Worm (Caenorhabditis elegans): ENCODE measurements around the gene R02F2.10.

Gene R02F2.10

ce11 chrIII:5478011-5478410, at the start of gene R02F2.10:
R02F2.10 (plus strand) TSS chrIII:5478311.
- TF ChIP-seq lin-39 (tag; optimal IDR thresholded peaks at IDR 0.05), result no peak
- TF ChIP-seq dmd-8 (GFP tag; IDR thresholded peaks at IDR 0.05), result no peak
- TF ChIP-seq nhr-10 (tag; optimal IDR thresholded peaks at IDR 0.05), result no peak
- no peak for TF ChIP-seq lim-7 (GFP tag; IDR thresholded peaks at IDR 0.05)
- TF ChIP-seq rbr-2 (tag; optimal IDR thresholded peaks at IDR 0.05), result no peak
- TF ChIP-seq nhr-76 (tag; optimal IDR thresholded peaks at IDR 0.05), result no peak
- TF ChIP-seq D1046.2 (GFP tag; IDR thresholded peaks at IDR 0.05), result no peak
- peak; percentile 48 for TF ChIP-seq aha-1 (tag)

- TF ChIP-seq nhr-77 (tag; optimal IDR thresholded peaks at IDR 0.05) (no peak), ceh-20 (GFP tag; IDR thresholded peaks at IDR 0.05) (no peak), nhr-28 (tag; optimal IDR thresholded peaks at IDR 0.05) (no peak), unc-62 (GFP tag; optimal IDR thresholded peaks at IDR 0.05 in 1 of 2) (peak in 1 of 2 experiments; percentile 37), unc-62 (tag; optimal IDR thresholded peaks at IDR 0.05) (no peak), lin-13 (GFP tag; optimal IDR thresholded peaks at IDR 0.05) (no peak)
Observed at ce11 chrIII:5436306-5436705, 41.8 kb upstream of the R02F2.10 start.

DNA sequence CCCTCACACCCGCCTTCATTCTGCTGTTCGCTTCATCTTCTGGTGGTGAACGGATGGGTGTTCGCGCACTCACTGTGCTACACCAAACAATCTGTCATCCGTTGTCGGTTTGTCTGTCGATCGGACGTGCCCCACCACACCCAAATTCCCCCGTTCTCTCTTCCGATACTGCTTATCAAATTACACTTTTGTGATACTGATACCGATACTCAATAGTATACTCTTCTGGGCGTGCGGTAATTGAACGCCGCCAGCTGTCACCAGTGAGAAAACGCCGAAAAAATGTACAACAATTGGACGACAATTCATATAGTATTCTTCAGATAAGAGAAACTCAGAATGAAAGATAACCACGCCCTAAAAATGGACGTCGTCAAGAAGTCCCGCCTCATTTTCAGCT, 40.0 kb upstream of the R02F2.10 start:
- TF ChIP-seq attf-4 (tag; optimal IDR thresholded peaks at IDR 0.05), result no peak
- no peak for TF ChIP-seq sdz-12 (GFP tag; optimal IDR thresholded peaks at IDR 0.05)
- no peak for TF ChIP-seq lin-1 (GFP tag; IDR thresholded peaks at IDR 0.05)
- peak; percentile 58 for TF ChIP-seq hlh-11 (tag; optimal IDR thresholded peaks at IDR 0.05)
- peak; percentile 55 for TF ChIP-seq dmd-6 (GFP tag; IDR thresholded peaks at IDR 0.05)
- no peak for TF ChIP-seq ctbp-1 (GFP tag; IDR thresholded peaks at IDR 0.05)
- TF ChIP-seq nhr-28 (tag; optimal IDR thresholded peaks at IDR 0.05), result peak; percentile 19
- TF ChIP-seq pqm-1 (tag; optimal IDR thresholded peaks at IDR 0.05), result peak; percentile 31

DNA sequence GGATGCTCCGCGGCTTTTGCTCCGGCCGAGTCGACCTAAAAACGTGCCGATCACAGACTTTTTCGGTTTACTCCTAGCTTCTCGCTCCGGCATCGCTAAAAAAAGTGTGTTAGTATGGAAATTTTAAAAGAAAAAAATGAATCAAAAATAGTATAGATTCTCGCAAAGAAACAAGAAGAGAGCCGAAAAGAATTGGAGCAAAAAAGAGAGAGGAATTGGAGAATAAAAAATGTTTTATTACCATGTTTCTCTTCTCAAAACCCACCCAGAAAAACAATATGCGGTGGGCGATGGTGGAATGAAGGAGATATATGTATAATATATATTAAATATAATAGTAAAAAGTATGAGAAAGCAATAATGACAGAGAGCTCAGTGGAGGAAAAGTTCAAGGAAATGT, 37.6 kb upstream of the R02F2.10 start, which contains the start of gene W03A5.6:
TSS of gene W03A5.6 (minus strand) at position 101 of the 400 bp plus-strand sequence.
- TF ChIP-seq lin-38 (GFP tag; IDR thresholded peaks at IDR 0.05), result 0 out of 2 replicates have a peak, but pooled peaks have one; percentile 16
- TF ChIP-seq T20F7.1 (GFP tag; optimal IDR thresholded peaks at IDR 0.05), result no peak
- TF ChIP-seq zfp-3 (GFP tag; conservative IDR thresholded peaks at IDR 0.05), result no peak

ce11 chrIII:5442711-5443253, 35.3 kb upstream of the R02F2.10 start, which contains the start of the genes T24G10.2 and disl-2:
T24G10.2 (minus strand) TSS chrIII:5442761.
disl-2 (plus strand) TSS chrIII:5443167.
- TF ChIP-seq fos-1 (tag; optimal IDR thresholded peaks at IDR 0.05) (no peak), daf-8 (GFP tag; IDR thresholded peaks at IDR 0.05) (no peak), nhr-76 (tag; optimal IDR thresholded peaks at IDR 0.05) (peak; percentile 28), F26F4.8 (GFP tag; conservative IDR thresholded peaks at IDR 0.05) (no peak), zfp-3 (GFP tag; conservative IDR thresholded peaks at IDR 0.05) (no peak), zip-2 (tag; optimal IDR thresholded peaks at IDR 0.05) (no peak), ceh-62 (tag; optimal IDR thresholded peaks at IDR 0.05) (no peak), snpc-4 (tag; optimal IDR thresholded peaks at IDR 0.05) (no peak), attf-4 (tag; optimal IDR thresholded peaks at IDR 0.05) (no peak), ceh-28 (tag; optimal IDR thresholded peaks at IDR 0.05) (peak; percentile 35), tag-97 (GFP tag; IDR thresholded peaks at IDR 0.05) (no peak), hlh-30 (tag; optimal IDR thresholded peaks at IDR 0.05; ENCODE audit: insufficient read depth) (peak; percentile 4), gei-8 (GFP tag; optimal IDR thresholded peaks at IDR 0.05) (no peak), daf-12 (tag; optimal IDR thresholded peaks at IDR 0.05) (no peak), nhr-111 (GFP tag; optimal IDR thresholded peaks at IDR 0.05) (no peak), dmd-8 (GFP tag; IDR thresholded peaks at IDR 0.05) (no peak), rbr-2 (tag; optimal IDR thresholded peaks at IDR 0.05) (peak; percentile 2), ztf-11 (tag; optimal IDR thresholded peaks at IDR 0.05) (no peak), ztf-7 (tag; optimal IDR thresholded peaks at IDR 0.05) (no peak), F37D6.2 (tag; optimal IDR thresholded peaks at IDR 0.05) (no peak), mep-1 (tag; optimal IDR thresholded peaks at IDR 0.05) (peak; percentile 32), lin-39 (tag; optimal IDR thresholded peaks at IDR 0.05) (no peak), madf-5 (GFP tag; IDR thresholded peaks at IDR 0.05) (no peak), nhr-25 (tag; optimal IDR thresholded peaks at IDR 0.05; ENCODE audit: borderline replicate concordance, insufficient read depth) (no peak), duxl-1 (tag; optimal IDR thresholded peaks at IDR 0.05; ENCODE audit: poor library complexity) (no peak), lim-7 (GFP tag; IDR thresholded peaks at IDR 0.05) (no peak), ZK337.2 (GFP tag; IDR thresholded peaks at IDR 0.05) (no peak), aly-2 (tag; optimal IDR thresholded peaks at IDR 0.05) (no peak)
